Worm (Caenorhabditis elegans): ENCODE measurements around the gene ant-1.3.

DNA sequence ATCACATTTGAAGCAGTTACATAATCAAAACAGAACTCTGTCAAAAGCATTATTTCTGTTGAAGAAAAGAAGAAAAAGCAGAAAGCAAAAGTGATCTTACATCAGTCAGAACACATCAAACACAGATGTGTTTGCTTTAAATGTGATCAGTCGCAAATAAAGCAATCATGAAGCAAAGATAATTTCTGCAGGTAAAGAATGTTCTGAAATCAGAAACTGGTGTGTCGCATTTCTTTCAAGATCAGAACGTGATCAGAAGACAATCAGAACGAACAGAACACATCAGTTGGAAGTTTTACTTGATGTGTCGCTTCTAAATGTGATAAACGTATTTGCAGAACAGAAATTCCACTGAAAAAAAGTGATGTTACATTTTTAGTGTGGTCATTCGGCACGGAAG, 10.0 kb downstream of the ant-1.3 start:
- TF ChIP-seq hlh-15 (tag; optimal IDR thresholded peaks at IDR 0.05) (no peak), hlh-13 (GFP tag; optimal IDR thresholded peaks at IDR 0.05) (no peak), ttx-3 (tag; optimal IDR thresholded peaks at IDR 0.05) (no peak), gmeb-2 (tag; optimal IDR thresholded peaks at IDR 0.05) (no peak), ahr-1 (tag; optimal IDR thresholded peaks at IDR 0.05) (no peak), K02D7.2 (tag; optimal IDR thresholded peaks at IDR 0.05) (no peak), eyg-1 (tag; optimal IDR thresholded peaks at IDR 0.05) (no peak), pha-4 (tag; optimal IDR thresholded peaks at IDR 0.05) (no peak), nhr-11 (tag; optimal IDR thresholded peaks at IDR 0.05) (no peak), fkh-10 (GFP tag; optimal IDR thresholded peaks at IDR 0.05) (no peak)

Data from whole organism, late embryonic.